Worm (Caenorhabditis elegans) whole organism, L4 larva: Measurements from ENCODE around the gene C18H7.11.

ENCODE experiments used
- F49E8.2 ChIP-seq: sonication (generic microtip); optimal IDR thresholded peaks from 2 replicates; lab custom pipeline; 2016; ENCODE audit warnings: missing compliant biosample characterization, mild to moderate bottlenecking, missing genetic modification characterization, borderline replicate concordance
- ceh-28 ChIP-seq: fragments of 150-350 bp; optimal IDR thresholded peaks from 2 replicates; lab custom pipeline; 2014; ENCODE audit warnings: missing biosample characterization, missing genetic modification reagents, missing genetic modification characterization
- ceh-82 ChIP-seq: sonication (generic microtip); optimal IDR thresholded peaks from 2 replicates; lab custom pipeline; 2017; ENCODE audit warnings: missing biosample characterization, missing genetic modification characterization
- dpl-1 ChIP-seq: fragments of 150-350 bp; optimal IDR thresholded peaks from 2 replicates; lab custom pipeline; 2014; ENCODE audit warnings: missing biosample characterization, missing genetic modification reagents, missing genetic modification characterization
- fos-1 ChIP-seq: fragments of 150-350 bp; optimal IDR thresholded peaks from 2 replicates; lab custom pipeline; 2014; ENCODE audit warnings: missing biosample characterization, missing genetic modification characterization
- lin-15B ChIP-seq: fragments of 150-350 bp; sonication (generic microtip); optimal IDR thresholded peaks from 3 replicates; lab custom pipeline; 2014; ENCODE audit warnings: missing biosample characterization, missing genetic modification characterization
- lin-39 ChIP-seq: fragments of 150-350 bp; optimal IDR thresholded peaks from 2 replicates; lab custom pipeline; 2014; ENCODE audit warnings: missing biosample characterization, missing genetic modification reagents, missing genetic modification characterization
- mes-2 ChIP-seq: sonication (generic microtip); optimal IDR thresholded peaks from 2 replicates; lab custom pipeline; 2016; ENCODE audit warnings: missing genotype, mild to moderate bottlenecking, missing genetic modification characterization, missing compliant biosample characterization; ENCODE audit not compliant: poor library complexity, severe bottlenecking
- snpc-4 ChIP-seq: fragments of 150-350 bp; optimal IDR thresholded peaks from 2 replicates; lab custom pipeline; 2014; ENCODE audit warnings: missing biosample characterization, missing genetic modification characterization
- unc-39 ChIP-seq: sonication (generic microtip); optimal IDR thresholded peaks from 2 replicates; lab custom pipeline; 2017; ENCODE audit warnings: missing biosample characterization, missing genetic modification characterization
- zip-2 ChIP-seq: fragments of 150-350 bp; optimal IDR thresholded peaks from 2 replicates; lab custom pipeline; 2014; ENCODE audit warnings: missing biosample characterization, missing genetic modification characterization
- ztf-11 ChIP-seq: fragments of 150-350 bp; optimal IDR thresholded peaks from 2 replicates; lab custom pipeline; 2014; ENCODE audit warnings: missing biosample characterization, missing genetic modification characterization

- TF ChIP-seq zip-2 (tag; lab: Kevin White, UChicago) (no peak), lin-39 (tag; lab: Kevin White, UChicago) (no peak), ceh-82 (no peak), unc-39 (no peak), ztf-11 (no peak), lin-15B (tag; lab: Kevin White, UChicago) (no peak), snpc-4 (tag; lab: Kevin White, UChicago) (no peak), mes-2 (no peak), fos-1 (tag; lab: Kevin White, UChicago) (no peak), dpl-1 (GFP tag; lab: Kevin White, UChicago) (no peak), F49E8.2 (no peak), ceh-28 (tag; lab: Kevin White, UChicago) (no peak)
These were observed 23.6 kb downstream of the C18H7.11 start for ce11 chrIV:620324-620723.
